Fruit fly (Drosophila melanogaster): ENCODE measurements around the gene CG13733.

Gene CG13733

dm6 chr3L:17513893-17514616 is 35.3 kb upstream of the CG13733 start, which contains the start of the genes U4-U6-60K and CG7564 (continued):
- TF ChIP-seq D19B (GFP tag; optimal IDR thresholded peaks at IDR 0.05) = peak; percentile 32
- TF ChIP-seq Myb (GFP tag; optimal IDR thresholded peaks at IDR 0.05) = peak; percentile 65
- TF ChIP-seq BEAF-32 (GFP tag; optimal IDR thresholded peaks at IDR 0.05) = peak; percentile 99
- TF ChIP-seq CG4730 (GFP tag; IDR thresholded peaks at IDR 0.05) = 0 out of 2 replicates have a peak, but pooled peaks have one; percentile 11
- TF ChIP-seq HHEX (GFP tag; optimal IDR thresholded peaks at IDR 0.05) = peak; percentile 61
- TF ChIP-seq CG31365 (tag; optimal IDR thresholded peaks at IDR 0.05) = no peak
- TF ChIP-seq Dbx (GFP tag; IDR thresholded peaks at IDR 0.05) = peak; percentile 84
- peak in 1 of 2 experiments; percentile 71 for TF ChIP-seq tll (GFP tag; optimal IDR thresholded peaks at IDR 0.05)
- TF ChIP-seq Ada2b (GFP tag; IDR thresholded peaks at IDR 0.05) = no peak
- TF ChIP-seq zen2 (GFP tag; IDR thresholded peaks at IDR 0.05; ENCODE audit: partially characterized antibody) = peak; percentile 83
- no peak for TF ChIP-seq fu2 (GFP tag; optimal IDR thresholded peaks at IDR 0.05)
- TF ChIP-seq Hr78 (GFP tag; optimal IDR thresholded peaks at IDR 0.05) = no peak
- peak; percentile 98 for TF ChIP-seq CG10267 (tag; optimal IDR thresholded peaks at IDR 0.05)
- TF ChIP-seq cg (GFP tag; optimal IDR thresholded peaks at IDR 0.05) = no peak
- TF ChIP-seq CHES-1-like (GFP tag; optimal IDR thresholded peaks at IDR 0.05) = peak; percentile 7
- peak; percentile 61 for TF ChIP-seq sisA (GFP tag; IDR thresholded peaks at IDR 0.05)
- TF ChIP-seq CG6689 (GFP tag; IDR thresholded peaks at IDR 0.05) = no peak
- peak; percentile 44 for TF ChIP-seq CG1603 (tag; optimal IDR thresholded peaks at IDR 0.05)
- TF ChIP-seq CG11723 (GFP tag; optimal IDR thresholded peaks at IDR 0.05) = peak; percentile 45
- no peak for TF ChIP-seq ash1 (GFP tag; optimal IDR thresholded peaks at IDR 0.05)
- 0 out of 2 replicates have a peak, but pooled peaks have one; percentile 30 for TF ChIP-seq CG14667 (GFP tag; IDR thresholded peaks at IDR 0.05)
- no peak for TF ChIP-seq CG14965 (GFP tag; optimal IDR thresholded peaks at IDR 0.05; ENCODE audit: borderline replicate concordance)
- peak in 1 of 2 experiments; percentile 14 for TF ChIP-seq insv (GFP tag; optimal IDR thresholded peaks at IDR 0.05)
- TF ChIP-seq Stat92E (GFP tag; optimal IDR thresholded peaks at IDR 0.05) = no peak
- TF ChIP-seq croc (GFP tag; conservative IDR thresholded peaks at IDR 0.05) = no peak
- peak; percentile 90 for TF ChIP-seq Sin3A (optimal IDR thresholded peaks at IDR 0.05)
- peak; percentile 71 for TF ChIP-seq tin (GFP tag; optimal IDR thresholded peaks at IDR 0.05)
- peak; percentile 37 for TF ChIP-seq CG18764 (GFP tag; optimal IDR thresholded peaks at IDR 0.05)
- peak; percentile 33; the same call in 1 of the 2 replicates for TF ChIP-seq ranshi (GFP tag; IDR thresholded peaks at IDR 0.05)
- TF ChIP-seq Hmx (GFP tag; optimal IDR thresholded peaks at IDR 0.05) = peak; percentile 20
- no peak for TF ChIP-seq dmrt99B (tag; optimal IDR thresholded peaks at IDR 0.05)
- TF ChIP-seq CG18262 (tag; optimal IDR thresholded peaks at IDR 0.05) = peak; percentile 54
- TF ChIP-seq CG7839 (tag; optimal IDR thresholded peaks at IDR 0.05) = peak; percentile 60
- peak; percentile 66 for TF ChIP-seq CG1647 (GFP tag; optimal IDR thresholded peaks at IDR 0.05)
- TF ChIP-seq CG1832 (GFP tag; optimal IDR thresholded peaks at IDR 0.05) = no peak
- TF ChIP-seq ind (GFP tag; optimal IDR thresholded peaks at IDR 0.05) = peak; percentile 67
- TF ChIP-seq onecut (GFP tag; IDR thresholded peaks at IDR 0.05) = peak; percentile 28
- TF ChIP-seq Blimp-1 (GFP tag; optimal IDR thresholded peaks at IDR 0.05) = peak; percentile 22
- TF ChIP-seq fd3F (GFP tag; optimal IDR thresholded peaks at IDR 0.05) = no peak
- TF ChIP-seq her (GFP tag; optimal IDR thresholded peaks at IDR 0.05) = no peak
- peak; percentile 6 for TF ChIP-seq CG9797 (GFP tag; optimal IDR thresholded peaks at IDR 0.05)
- TF ChIP-seq CG4854 (GFP tag; optimal IDR thresholded peaks at IDR 0.05) = peak; percentile 22
- TF ChIP-seq CG10209 (GFP tag; optimal IDR thresholded peaks at IDR 0.05) = peak; percentile 72
- no peak; the same call in 1 of the 2 replicates for TF ChIP-seq CG14014 (GFP tag; IDR thresholded peaks at IDR 0.05)
- TF ChIP-seq Dip2 (GFP tag; IDR thresholded peaks at IDR 0.05) = no peak
- no peak for TF ChIP-seq pfk (GFP tag; optimal IDR thresholded peaks at IDR 0.05)
- peak; percentile 28 for TF ChIP-seq maf-S (GFP tag; optimal IDR thresholded peaks at IDR 0.05)
- TF ChIP-seq ems (GFP tag; optimal IDR thresholded peaks at IDR 0.05) = peak; percentile 50
